Worm (Caenorhabditis elegans): ENCODE results near the gene C04C3.4.

- TF ChIP-seq him-1 (tag; optimal IDR thresholded peaks at IDR 0.05) = no peak
- no peak for TF ChIP-seq dao-5 (tag; optimal IDR thresholded peaks at IDR 0.05)
Observed at ce11 chrIV:3399015-3399722, 5.0 kb downstream of the C04C3.4 start, which contains the start of the genes dyf-3 and pdhb-1.
